Fruit fly (Drosophila melanogaster) whole organism, pupa: ENCODE measurements around the gene kirre.

Experiments used
- CG12605 ChIP-seq: fragments of 200-800 bp; sonication (Bioruptor generic); IDR thresholded peaks from 2 replicates; pipeline ENCODE4 v1.3.6; 2022; ENCODE audit warnings: missing biosample characterization, missing genetic modification characterization
- CG13204 ChIP-seq: fragments of 200-800 bp; sonication (Bioruptor generic); optimal IDR thresholded peaks from 2 replicates; lab custom pipeline; 2018; ENCODE audit warnings: missing biosample characterization, mild to moderate bottlenecking, missing genetic modification characterization, moderate library complexity
- CG14655 ChIP-seq: fragments of 200-800 bp; sonication (Bioruptor generic); optimal IDR thresholded peaks from 3 replicates; lab custom pipeline; 2017; ENCODE audit warnings: mild to moderate bottlenecking, missing biosample characterization, missing genetic modification reagents, missing genetic modification characterization
- CG17806 ChIP-seq: fragments of 200-800 bp; sonication (Bioruptor generic); optimal IDR thresholded peaks from 2 replicates; lab custom pipeline; 2018; ENCODE audit warnings: missing biosample characterization, mild to moderate bottlenecking, missing genetic modification characterization, moderate library complexity
- CG32121 ChIP-seq: fragments of 200-800 bp; sonication (Bioruptor generic); IDR thresholded peaks from 2 replicates; pipeline ENCODE4 v1.3.6; 2022; ENCODE audit warnings: missing biosample characterization, missing genetic modification characterization
- CG8301 ChIP-seq: fragments of 200-800 bp; sonication (Bioruptor generic); optimal IDR thresholded peaks from 2 replicates; lab custom pipeline; 2018; ENCODE audit warnings: missing biosample characterization, mild to moderate bottlenecking, missing genetic modification characterization
- CG9948 ChIP-seq: fragments of 200-800 bp; sonication (Bioruptor generic); optimal IDR thresholded peaks from 2 replicates; lab custom pipeline; 2018; ENCODE audit warnings: missing biosample characterization, mild to moderate bottlenecking, missing genetic modification characterization, moderate library complexity
- D1 ChIP-seq: fragments of 200-800 bp; sonication (Bioruptor generic); optimal IDR thresholded peaks from 2 replicates; lab custom pipeline; 2018; ENCODE audit warnings: missing biosample characterization, mild to moderate bottlenecking, missing genetic modification characterization, moderate library complexity
- Pif1A ChIP-seq: fragments of 200-800 bp; sonication (Bioruptor generic); optimal IDR thresholded peaks from 3 replicates; lab custom pipeline; 2016; ENCODE audit warnings: missing biosample characterization, missing genetic modification characterization
- gl ChIP-seq: fragments of 200-800 bp; sonication (Bioruptor generic); optimal IDR thresholded peaks from 2 replicates; lab custom pipeline; 2018; ENCODE audit warnings: missing biosample characterization, mild to moderate bottlenecking, missing genetic modification characterization

- TF ChIP-seq Pif1A (GFP tag; lab: Kevin White, UChicago) (peak; percentile 55), gl (tag; lab: Kevin White, UChicago) (no peak), CG14655 (GFP tag; lab: Kevin White, UChicago) (peak; percentile 41), CG9948 (peak; percentile 40), D1 (no peak), CG8301 (tag; lab: Kevin White, UChicago) (peak; percentile 9), CG12605 (no peak; the same call in 1 of the 2 replicates), CG32121 (GFP tag; lab: Robert Waterston, UW) (no peak), CG17806 (no peak), CG13204 (GFP tag; lab: Kevin White, UChicago) (no peak)
Observed at dm6 chrX:3085839-3086238, 345.7 kb downstream of the kirre start.
